Worm (Caenorhabditis elegans) whole organism, late embryonic: ENCODE data around the gene nhr-100.

Experiments used
- C38D4.7 ChIP-seq: fragments of 200-800 bp; sonication (Bioruptor generic); optimal IDR thresholded peaks from 2 replicates; lab custom pipeline; 2018; ENCODE audit warnings: mild to moderate bottlenecking, missing genetic modification characterization, moderate library complexity, missing compliant biosample characterization
- F13H6.1 ChIP-seq: sonication (generic microtip); optimal IDR thresholded peaks from 2 replicates; lab custom pipeline; 2016; ENCODE audit warnings: missing genetic modification characterization, missing compliant biosample characterization
- K02D7.2 ChIP-seq: sonication (generic microtip); optimal IDR thresholded peaks from 2 replicates; lab custom pipeline; 2017; ENCODE audit warnings: mild to moderate bottlenecking, missing genetic modification characterization, missing compliant biosample characterization
- T23F11.4 ChIP-seq: fragments of 200-800 bp; sonication (Bioruptor generic); optimal IDR thresholded peaks from 2 replicates; lab custom pipeline; 2018; ENCODE audit warnings: mild to moderate bottlenecking, missing genetic modification characterization, missing compliant biosample characterization
- Y22D7AL.16 ChIP-seq: sonication (generic microtip); optimal IDR thresholded peaks from 2 replicates; lab custom pipeline; 2016; ENCODE audit warnings: missing genetic modification characterization, missing compliant biosample characterization
- ama-1 ChIP-seq: fragments of 150-350 bp; optimal IDR thresholded peaks from 2 replicates; lab custom pipeline; 2014
- ceh-14 ChIP-seq: sonication (generic microtip); optimal IDR thresholded peaks from 2 replicates; lab custom pipeline; 2016; ENCODE audit warnings: missing genotype, missing genetic modification characterization, missing compliant biosample characterization
- ceh-18 ChIP-seq: sonication (generic microtip); optimal IDR thresholded peaks from 2 replicates; lab custom pipeline; 2016; ENCODE audit warnings: missing genetic modification characterization, missing compliant biosample characterization
- ceh-19 ChIP-seq: fragments of 200-800 bp; sonication (Bioruptor generic); optimal IDR thresholded peaks from 2 replicates; lab custom pipeline; 2018; ENCODE audit warnings: mild to moderate bottlenecking, missing genetic modification characterization, missing compliant biosample characterization
- ceh-31 ChIP-seq: sonication (generic microtip); optimal IDR thresholded peaks from 2 replicates; lab custom pipeline; 2016; ENCODE audit warnings: missing genetic modification characterization, missing compliant biosample characterization
- ceh-34 ChIP-seq: sonication (generic microtip); optimal IDR thresholded peaks from 2 replicates; lab custom pipeline; 2016; ENCODE audit warnings: mild to moderate bottlenecking, missing genetic modification characterization, missing compliant biosample characterization
- ceh-48 ChIP-seq: sonication (generic microtip); optimal IDR thresholded peaks from 2 replicates; lab custom pipeline; 2016; ENCODE audit warnings: missing genetic modification characterization, inconsistent platforms, missing compliant biosample characterization
- ceh-9 ChIP-seq: sonication (generic microtip); optimal IDR thresholded peaks from 2 replicates; lab custom pipeline; 2016; ENCODE audit warnings: mild to moderate bottlenecking, missing genetic modification characterization, inconsistent platforms, missing compliant biosample characterization
- dmd-4 ChIP-seq: sonication (generic microtip); optimal IDR thresholded peaks from 2 replicates; lab custom pipeline; 2016; ENCODE audit warnings: borderline replicate concordance, missing genetic modification characterization, missing compliant biosample characterization
- dve-1 ChIP-seq: sonication (generic microtip); optimal IDR thresholded peaks from 2 replicates; lab custom pipeline; 2017; ENCODE audit warnings: antibody characterized with exemption, mild to moderate bottlenecking, missing genetic modification characterization, missing compliant biosample characterization
- elt-2 ChIP-seq: sonication (generic microtip); optimal IDR thresholded peaks from 2 replicates; lab custom pipeline; 2016; ENCODE audit warnings: missing genetic modification reagents, missing genetic modification characterization, missing compliant biosample characterization
- ets-4 ChIP-seq: sonication (generic microtip); optimal IDR thresholded peaks from 2 replicates; lab custom pipeline; 2016; ENCODE audit warnings: missing genetic modification characterization, missing compliant biosample characterization
- eyg-1 ChIP-seq: sonication (generic microtip); optimal IDR thresholded peaks from 2 replicates; lab custom pipeline; 2016; ENCODE audit warnings: missing genotype, missing genetic modification characterization, missing compliant biosample characterization
- fkh-10 ChIP-seq: fragments of 150-350 bp; optimal IDR thresholded peaks from 2 replicates; lab custom pipeline; 2014; ENCODE audit warnings: missing biosample characterization, missing genetic modification reagents, missing genetic modification characterization
- hlh-6 ChIP-seq: sonication (generic microtip); optimal IDR thresholded peaks from 2 replicates; lab custom pipeline; 2016; ENCODE audit warnings: missing genotype, missing genetic modification characterization, missing compliant biosample characterization
- hlh-8 ChIP-seq: sonication (generic microtip); optimal IDR thresholded peaks from 2 replicates; lab custom pipeline; 2016; ENCODE audit warnings: missing genotype, missing genetic modification characterization, missing compliant biosample characterization
- lin-11 ChIP-seq: fragments of 200-800 bp; sonication (Bioruptor generic); optimal IDR thresholded peaks from 2 replicates; lab custom pipeline; 2018; ENCODE audit warnings: mild to moderate bottlenecking, missing genetic modification characterization, missing compliant biosample characterization
- madf-2 ChIP-seq: sonication (generic microtip); optimal IDR thresholded peaks from 2 replicates; lab custom pipeline; 2017; ENCODE audit warnings: missing genetic modification characterization, missing compliant biosample characterization
- mec-3 ChIP-seq: sonication (generic microtip); optimal IDR thresholded peaks from 2 replicates; lab custom pipeline; 2016; ENCODE audit warnings: borderline replicate concordance, missing genetic modification characterization, missing compliant biosample characterization
- nfya-1 ChIP-seq: sonication (generic microtip); optimal IDR thresholded peaks from 2 replicates; lab custom pipeline; 2017; ENCODE audit warnings: missing genetic modification characterization, mild to moderate bottlenecking, missing compliant biosample characterization, antibody characterized with exemption, moderate library complexity
- nhr-11 ChIP-seq: fragments of 150-350 bp; optimal IDR thresholded peaks from 2 replicates; lab custom pipeline; 2014; ENCODE audit warnings: missing biosample characterization, missing genetic modification characterization
- npax-4 ChIP-seq: sonication (generic microtip); optimal IDR thresholded peaks from 2 replicates; lab custom pipeline; 2016; ENCODE audit warnings: missing genetic modification characterization, missing compliant biosample characterization
- odd-2 ChIP-seq: sonication (generic microtip); optimal IDR thresholded peaks from 2 replicates; lab custom pipeline; 2017; ENCODE audit warnings: antibody characterized with exemption, mild to moderate bottlenecking, missing genetic modification characterization, missing compliant biosample characterization
- pat-9 ChIP-seq: fragments of 200-800 bp; sonication (Bioruptor generic); optimal IDR thresholded peaks from 2 replicates; lab custom pipeline; 2018; ENCODE audit warnings: mild to moderate bottlenecking, missing genetic modification characterization, moderate library complexity, missing compliant biosample characterization
- pax-1 ChIP-seq: fragments of 150-350 bp; optimal IDR thresholded peaks from 2 replicates; lab custom pipeline; 2014; ENCODE audit warnings: missing biosample characterization, missing genetic modification characterization
- pqm-1 ChIP-seq: sonication (generic microtip); optimal IDR thresholded peaks from 2 replicates; lab custom pipeline; 2016; ENCODE audit warnings: missing genetic modification characterization, missing compliant biosample characterization
- ref-2 ChIP-seq: sonication (generic microtip); optimal IDR thresholded peaks from 2 replicates; lab custom pipeline; 2016; ENCODE audit warnings: missing genetic modification characterization, missing compliant biosample characterization
- rnt-1 ChIP-seq: sonication (generic microtip); optimal IDR thresholded peaks from 2 replicates; lab custom pipeline; 2016; ENCODE audit warnings: missing genetic modification characterization, missing compliant biosample characterization
- sdc-2 ChIP-seq: sonication (generic microtip); optimal IDR thresholded peaks from 2 replicates; lab custom pipeline; 2016; ENCODE audit warnings: missing genotype, missing genetic modification characterization, missing compliant biosample characterization
- syd-9 ChIP-seq: sonication (generic microtip); optimal IDR thresholded peaks from 2 replicates; lab custom pipeline; 2016; ENCODE audit warnings: mild to moderate bottlenecking, missing genetic modification characterization, moderate library complexity, missing compliant biosample characterization
- tbx-2 ChIP-seq: sonication (generic microtip); optimal IDR thresholded peaks from 2 replicates; lab custom pipeline; 2016; ENCODE audit warnings: missing genetic modification characterization, missing compliant biosample characterization
- ttx-3 ChIP-seq: sonication (generic microtip); optimal IDR thresholded peaks from 2 replicates; lab custom pipeline; 2016; ENCODE audit warnings: missing genetic modification reagents, missing genetic modification characterization, missing compliant biosample characterization
- unc-42 ChIP-seq: sonication (generic microtip); optimal IDR thresholded peaks from 2 replicates; lab custom pipeline; 2016; ENCODE audit warnings: missing genotype, missing genetic modification characterization, missing compliant biosample characterization
- unc-55 ChIP-seq: sonication (generic microtip); optimal IDR thresholded peaks from 2 replicates; lab custom pipeline; 2017; ENCODE audit warnings: missing biosample characterization, missing genetic modification reagents, missing genetic modification characterization
- unc-86 ChIP-seq: sonication (generic microtip); optimal IDR thresholded peaks from 2 replicates; lab custom pipeline; 2016; ENCODE audit warnings: missing genetic modification characterization, missing compliant biosample characterization
- zip-5 ChIP-seq: sonication (generic microtip); optimal IDR thresholded peaks from 2 replicates; lab custom pipeline; 2016; ENCODE audit warnings: missing genetic modification characterization, missing compliant biosample characterization

nhr-100 gene

DNA sequence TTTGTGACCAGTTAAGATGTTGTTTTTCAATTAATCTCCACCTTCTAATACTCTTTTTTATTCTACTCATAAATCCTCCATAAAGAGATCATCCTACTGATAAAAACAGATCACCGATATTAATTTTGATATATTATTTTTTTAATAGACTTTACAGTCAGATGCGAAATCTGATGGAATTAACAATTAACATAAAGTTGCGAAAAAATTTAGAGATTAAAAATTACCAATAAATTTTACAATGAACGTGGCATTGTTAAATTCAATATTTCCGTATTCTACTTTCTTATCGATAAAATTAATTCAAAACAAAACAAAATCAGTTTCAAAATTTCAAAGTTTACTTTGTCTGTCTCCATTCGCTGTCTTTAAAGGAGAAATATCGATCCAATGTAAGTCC is 15.7 kb upstream of the nhr-100 start, which contains the start of gene K01H12.4:
K01H12.4 (plus strand) TSS at position 301 of the 400 bp plus-strand sequence.
- TF ChIP-seq ceh-19 = no peak
- no peak for TF ChIP-seq nhr-11 (tag; lab: Kevin White, UChicago)
- no peak for TF ChIP-seq hlh-8 (tag; lab: Kevin White, UChicago)
- no peak for TF ChIP-seq T23F11.4 (GFP tag; lab: Kevin White, UChicago)
- no peak for TF ChIP-seq Y22D7AL.16 (tag; lab: Kevin White, UChicago)
- no peak for TF ChIP-seq pqm-1 (tag; lab: Kevin White, UChicago)
- TF ChIP-seq pax-1 (tag; lab: Kevin White, UChicago) = no peak
- no peak for TF ChIP-seq C38D4.7 (GFP tag; lab: Kevin White, UChicago)
- TF ChIP-seq ceh-9 (tag; lab: Kevin White, UChicago) = no peak
- TF ChIP-seq madf-2 = no peak
- TF ChIP-seq ttx-3 (tag; lab: Kevin White, UChicago) = no peak
- no peak for TF ChIP-seq unc-42
- no peak for TF ChIP-seq sdc-2 (tag; lab: Kevin White, UChicago)
- TF ChIP-seq fkh-10 = no peak
- TF ChIP-seq tbx-2 (tag; lab: Kevin White, UChicago) = no peak
- TF ChIP-seq K02D7.2 (tag; lab: Kevin White, UChicago) = no peak
- no peak for TF ChIP-seq npax-4 (tag; lab: Kevin White, UChicago)
- no peak for TF ChIP-seq mec-3

DNA sequence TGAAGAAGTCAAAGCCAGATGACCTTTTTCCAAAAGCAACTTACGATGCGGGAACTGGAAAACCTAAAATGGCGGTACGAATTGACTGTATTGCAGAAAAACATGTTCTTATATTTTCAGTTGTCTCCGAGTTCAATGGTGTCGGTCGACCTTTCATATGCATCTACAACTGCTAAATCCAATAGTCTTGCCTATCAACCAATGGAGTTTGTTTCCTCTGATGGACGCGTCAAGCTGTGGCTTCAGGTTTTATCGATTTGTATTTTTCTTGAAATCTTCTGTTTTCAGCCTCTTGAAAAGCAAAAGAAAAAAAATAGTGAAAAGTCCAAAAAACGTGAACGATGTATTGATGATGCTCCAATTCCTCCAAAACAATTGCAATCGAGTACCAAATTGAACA is 14.2 kb upstream of the nhr-100 start:
- TF ChIP-seq unc-86 (tag; lab: Kevin White, UChicago) = no peak
- no peak for TF ChIP-seq ceh-48 (tag; lab: Kevin White, UChicago)
- no peak for TF ChIP-seq eyg-1
- no peak for TF ChIP-seq dve-1 (tag; lab: Kevin White, UChicago)
- no peak for TF ChIP-seq K02D7.2 (tag; lab: Kevin White, UChicago)
- TF ChIP-seq zip-5 (tag; lab: Kevin White, UChicago) = no peak
- TF ChIP-seq fkh-10 = no peak

DNA sequence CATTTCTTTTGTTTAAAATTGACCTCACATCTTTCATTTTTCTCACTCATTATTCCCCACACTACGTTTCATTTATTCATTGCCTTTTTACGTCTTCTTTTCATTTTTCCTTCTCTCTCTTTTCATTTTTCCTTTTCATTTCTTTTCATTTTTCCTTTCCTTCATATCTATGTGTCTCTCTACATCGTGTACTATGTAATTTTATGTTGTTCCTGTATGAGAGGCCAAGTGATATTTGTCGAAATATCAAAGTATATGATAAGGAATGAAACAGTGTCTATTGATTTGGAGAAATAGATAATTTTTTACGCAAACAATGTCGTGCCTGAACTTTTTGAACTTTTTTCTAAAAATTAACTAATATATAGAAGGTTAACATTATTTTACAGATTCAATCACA is 12.0 kb upstream of the nhr-100 start:
- TF ChIP-seq elt-2 (tag; lab: Kevin White, UChicago) (peak; percentile 33), pat-9 (tag; lab: Kevin White, UChicago) (no peak)
- TF ChIP-seq, all 69 proteins: peak for 1

DNA sequence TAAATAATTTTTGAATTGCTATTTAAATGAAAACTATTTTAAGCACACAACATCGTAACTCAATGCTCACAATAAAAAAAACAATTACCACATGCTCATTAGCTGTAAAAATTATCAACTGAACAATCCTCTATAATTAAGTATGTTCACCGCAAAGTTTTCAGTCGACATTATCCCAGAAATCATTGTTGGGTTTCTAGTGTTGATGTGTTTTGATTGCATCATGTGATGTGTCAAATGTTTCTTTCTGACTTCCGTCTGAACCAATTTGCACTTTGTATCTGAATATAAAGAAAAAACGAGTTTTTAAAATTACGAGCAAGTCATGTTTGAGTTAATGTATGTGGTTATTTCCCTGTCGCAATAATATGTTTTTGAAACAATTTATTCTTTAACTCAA is 10.6 kb upstream of the nhr-100 start:
- TF ChIP-seq mec-3 (no peak), odd-2 (tag; lab: Kevin White, UChicago) (no peak), ttx-3 (tag; lab: Kevin White, UChicago) (no peak), hlh-6 (tag; lab: Kevin White, UChicago) (no peak)

DNA sequence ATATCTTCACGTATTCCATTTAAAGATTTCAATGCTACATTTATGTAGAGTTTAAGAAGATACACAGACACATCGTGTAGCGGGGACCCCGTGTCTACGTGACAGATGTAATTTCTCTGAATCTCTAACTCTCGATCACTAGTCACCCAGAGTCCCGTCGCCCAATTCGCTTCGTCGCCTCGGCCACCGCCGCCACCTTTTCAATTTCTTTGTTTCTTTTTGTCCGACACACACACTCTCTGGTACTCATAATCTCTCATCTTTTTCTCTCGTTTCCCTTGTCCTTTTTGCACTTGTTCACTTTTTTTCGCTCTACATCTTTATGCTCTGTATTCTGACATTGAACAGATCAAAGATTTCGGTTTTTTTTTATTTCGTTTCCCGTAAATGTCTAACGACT is 10.1 kb upstream of the nhr-100 start:
- TF ChIP-seq unc-86 (tag; lab: Kevin White, UChicago) (no peak), pat-9 (tag; lab: Kevin White, UChicago) (peak; percentile 3), ceh-19 (no peak), mec-3 (no peak), syd-9 (tag; lab: Kevin White, UChicago) (peak; percentile 22), rnt-1 (peak; percentile 66), fkh-10 (no peak), ceh-31 (tag; lab: Kevin White, UChicago) (peak; percentile 69), C38D4.7 (GFP tag; lab: Kevin White, UChicago) (no peak), ama-1 (no peak), nfya-1 (tag; lab: Kevin White, UChicago) (peak; percentile 77), ceh-34 (tag; lab: Kevin White, UChicago) (peak; percentile 19), pqm-1 (tag; lab: Kevin White, UChicago) (no peak), unc-55 (peak; percentile 64), ceh-18 (tag; lab: Kevin White, UChicago) (peak; percentile 87), dmd-4 (tag; lab: Kevin White, UChicago) (no peak), F13H6.1 (peak; percentile 17), hlh-8 (tag; lab: Kevin White, UChicago) (peak; percentile 49), tbx-2 (tag; lab: Kevin White, UChicago) (peak; percentile 73), ceh-14 (peak; percentile 12), lin-11 (no peak), nhr-11 (tag; lab: Kevin White, UChicago) (no peak), dve-1 (tag; lab: Kevin White, UChicago) (peak; percentile 69), ets-4 (no peak), ref-2 (tag; lab: Kevin White, UChicago) (no peak)
